Fruit fly (Drosophila melanogaster): ENCODE results near the gene CG14377.

CG14377 gene

DNA sequence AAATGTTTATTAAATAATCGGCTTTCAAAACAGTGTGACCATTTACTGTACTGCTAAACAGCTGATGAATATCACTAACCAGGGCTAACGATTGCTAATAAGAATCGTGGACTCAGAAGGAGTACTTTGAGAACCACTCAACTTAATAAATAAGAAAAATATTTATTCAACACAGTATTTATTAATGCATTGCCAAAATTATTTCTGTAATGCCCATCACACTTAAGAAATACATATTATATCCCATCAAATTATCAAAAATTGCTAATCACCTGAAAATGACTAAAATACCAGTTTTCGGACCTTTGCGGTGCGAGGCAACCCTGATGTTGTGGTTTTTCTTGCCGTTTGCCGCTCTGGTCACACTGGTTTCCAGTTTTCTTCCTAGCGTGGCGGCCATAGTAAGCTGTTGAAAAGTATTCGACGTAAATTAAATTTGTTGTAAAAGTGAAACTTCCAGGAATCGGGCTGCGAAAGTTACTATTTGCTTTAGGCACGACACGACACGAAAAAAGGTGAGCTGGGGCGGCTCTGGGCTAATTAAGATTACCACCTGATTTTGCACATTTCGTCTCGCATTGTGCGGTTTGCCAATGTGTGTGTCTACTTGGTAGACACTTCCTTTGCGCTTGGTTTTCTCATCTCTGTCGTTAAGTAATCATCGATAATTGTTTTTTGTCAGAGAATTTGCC, 15.7 kb upstream of the CG14377 start, which contains the start of the genes mRpS21 and Droj2 (continued):
- TF ChIP-seq rib (GFP tag; IDR thresholded peaks at IDR 0.05) (peak; percentile 31; the same call in 1 of the 2 replicates), h (optimal IDR thresholded peaks at IDR 0.05) (no peak), CG4424 (GFP tag; optimal IDR thresholded peaks at IDR 0.05) (peak; percentile 36), CG16863 (GFP tag; optimal IDR thresholded peaks at IDR 0.05) (peak; percentile 6), CG13424 (tag; optimal IDR thresholded peaks at IDR 0.05) (peak; percentile 78), Elba2 (GFP tag; optimal IDR thresholded peaks at IDR 0.05) (peak; percentile 95), ash1 (GFP tag; optimal IDR thresholded peaks at IDR 0.05) (no peak), sna (GFP tag; IDR thresholded peaks at IDR 0.05; ENCODE audit: partially characterized antibody) (no peak), CG6689 (GFP tag; IDR thresholded peaks at IDR 0.05) (no peak), CG10209 (GFP tag; optimal IDR thresholded peaks at IDR 0.05) (peak; percentile 22), ems (GFP tag; optimal IDR thresholded peaks at IDR 0.05) (peak; percentile 15), CG3838 (GFP tag; optimal IDR thresholded peaks at IDR 0.05) (peak; percentile 8), CG3281 (GFP tag; optimal IDR thresholded peaks at IDR 0.05) (peak; percentile 40), gcm (GFP tag; optimal IDR thresholded peaks at IDR 0.05) (no peak), CG10654 (GFP tag; optimal IDR thresholded peaks at IDR 0.05) (peak; percentile 37), kay (GFP tag; optimal IDR thresholded peaks at IDR 0.05) (peak; percentile 12), Asciz (GFP tag; optimal IDR thresholded peaks at IDR 0.05) (no peak), tio (GFP tag; optimal IDR thresholded peaks at IDR 0.05) (no peak), CG14860 (GFP tag; IDR thresholded peaks at IDR 0.05; ENCODE audit: partially characterized antibody) (no peak), CG2199 (GFP tag; IDR thresholded peaks at IDR 0.05) (no peak), H15 (GFP tag; IDR thresholded peaks at IDR 0.05) (0 out of 3 replicates have a peak, but pooled peaks have one; percentile 27), Deaf1 (tag; optimal IDR thresholded peaks at IDR 0.05) (peak; percentile 21), eyg (GFP tag; optimal IDR thresholded peaks at IDR 0.05) (peak; percentile 7), slp2 (GFP tag; optimal IDR thresholded peaks at IDR 0.05) (peak; percentile 26), CHES-1-like (GFP tag; optimal IDR thresholded peaks at IDR 0.05) (peak; percentile 6), gro (GFP tag; optimal IDR thresholded peaks at IDR 0.05) (no peak), CG6272 (GFP tag; IDR thresholded peaks at IDR 0.05) (peak; percentile 30; the same call in 1 of the 2 replicates), tna (GFP tag; IDR thresholded peaks at IDR 0.05; ENCODE audit: partially characterized antibody) (no peak), CG7839 (tag; optimal IDR thresholded peaks at IDR 0.05) (peak; percentile 50), Ets97D (GFP tag; optimal IDR thresholded peaks at IDR 0.05) (peak; percentile 82), az2 (GFP tag; optimal IDR thresholded peaks at IDR 0.05) (peak; percentile 23), CG8089 (GFP tag; optimal IDR thresholded peaks at IDR 0.05) (no peak), dati (GFP tag; IDR thresholded peaks at IDR 0.05) (no peak), CG30403 (GFP tag; optimal IDR thresholded peaks at IDR 0.05) (peak; percentile 70), CG12744 (GFP tag; optimal IDR thresholded peaks at IDR 0.05) (peak; percentile 9), E2f2 (GFP tag; IDR thresholded peaks at IDR 0.05) (peak; percentile 42; the same call in 1 of the 2 replicates), jigr1 (GFP tag; IDR thresholded peaks at IDR 0.05) (no peak), CG31388 (GFP tag; optimal IDR thresholded peaks at IDR 0.05) (no peak), CG17829 (tag; optimal IDR thresholded peaks at IDR 0.05) (peak; percentile 89), CG15011 (GFP tag; optimal IDR thresholded peaks at IDR 0.05) (no peak), abd-A (tag; optimal IDR thresholded peaks at IDR 0.05) (no peak), Xrp1 (GFP tag; IDR thresholded peaks at IDR 0.05) (no peak), MTF-1 (GFP tag; optimal IDR thresholded peaks at IDR 0.05; ENCODE audit: borderline replicate concordance) (no peak), crp (GFP tag; optimal IDR thresholded peaks at IDR 0.05) (peak; percentile 85 to 97), MBD-R2 (GFP tag; IDR thresholded peaks at IDR 0.05) (peak; percentile 88), CG16815 (GFP tag; optimal IDR thresholded peaks at IDR 0.05) (no peak), Atf-2 (GFP tag; optimal IDR thresholded peaks at IDR 0.05) (no peak), CG17186 (GFP tag; optimal IDR thresholded peaks at IDR 0.05) (no peak), insv (GFP tag; optimal IDR thresholded peaks at IDR 0.05) (peak in 1 of 2 experiments; percentile 97), phol (tag; optimal IDR thresholded peaks at IDR 0.05) (peak; percentile 84)
